Fruit fly (Drosophila melanogaster): Measurements from ENCODE around the gene Sgs4.
A peak's percentile ranks its signal among the peaks of the same experiment; 100 is the strongest.

Gene Sgs4

dm6 chrX:3294816-3295466 lies 45.1 kb downstream of the Sgs4 start (continued):
- TF ChIP-seq z (GFP tag; IDR thresholded peaks at IDR 0.05) (peak; percentile 68; the same call in 2 of the 3 replicates), Camta (GFP tag; optimal IDR thresholded peaks at IDR 0.05) (peak; percentile 98), CG17186 (GFP tag; optimal IDR thresholded peaks at IDR 0.05) (peak; percentile 89), wdn (GFP tag; IDR thresholded peaks at IDR 0.05) (peak; percentile 96), CG7963 (GFP tag; IDR thresholded peaks at IDR 0.05; ENCODE audit: partially characterized antibody) (no peak), slbo (GFP tag; IDR thresholded peaks at IDR 0.05) (peak; percentile 99), CG11504 (tag; optimal IDR thresholded peaks at IDR 0.05) (peak; percentile 96), ems (GFP tag; optimal IDR thresholded peaks at IDR 0.05) (peak; percentile 98), CG18011 (GFP tag; optimal IDR thresholded peaks at IDR 0.05) (peak; percentile 87), Bteb2 (GFP tag; optimal IDR thresholded peaks at IDR 0.05) (peak; percentile 97), CG10543 (GFP tag; optimal IDR thresholded peaks at IDR 0.05) (peak; percentile 83), trh (GFP tag; optimal IDR thresholded peaks at IDR 0.05) (peak; percentile 92), Dbx (GFP tag; IDR thresholded peaks at IDR 0.05) (peak; percentile 97), Max (GFP tag; optimal IDR thresholded peaks at IDR 0.05) (peak; percentile 96), CG2120 (GFP tag; optimal IDR thresholded peaks at IDR 0.05) (peak; percentile 99), CG31441 (GFP tag; IDR thresholded peaks at IDR 0.05) (peak; percentile 98), CG18262 (tag; optimal IDR thresholded peaks at IDR 0.05) (peak; percentile 94), en (GFP tag; optimal IDR thresholded peaks at IDR 0.05) (peak; percentile 94), CG4360 (GFP tag; IDR thresholded peaks at IDR 0.05) (peak; percentile 67), CG6254 (GFP tag; optimal IDR thresholded peaks at IDR 0.05) (peak; percentile 91), mirr (GFP tag; optimal IDR thresholded peaks at IDR 0.05) (peak; percentile 89), gem (tag; optimal IDR thresholded peaks at IDR 0.05) (peak; percentile 98), jumu (GFP tag; optimal IDR thresholded peaks at IDR 0.05) (peak; percentile 98), CG14965 (GFP tag; optimal IDR thresholded peaks at IDR 0.05; ENCODE audit: borderline replicate concordance) (peak; percentile 90), CG7786 (GFP tag; optimal IDR thresholded peaks at IDR 0.05) (peak; percentile 98), CG9817 (tag; optimal IDR thresholded peaks at IDR 0.05) (peak; percentile 96), CG6683 (GFP tag; optimal IDR thresholded peaks at IDR 0.05) (peak; percentile 92), Ada2b (GFP tag; IDR thresholded peaks at IDR 0.05) (peak; percentile 98), lbe (GFP tag; optimal IDR thresholded peaks at IDR 0.05) (peak; percentile 59), Trl (optimal IDR thresholded peaks at IDR 0.05) (no peak), Trl (GFP tag; optimal IDR thresholded peaks at IDR 0.05) (peak; percentile 98), CG18764 (GFP tag; optimal IDR thresholded peaks at IDR 0.05) (peak; percentile 95), CrebB (tag; optimal IDR thresholded peaks at IDR 0.05) (peak; percentile 95), al (GFP tag; IDR thresholded peaks at IDR 0.05) (peak; percentile 97), gfzf (GFP tag; optimal IDR thresholded peaks at IDR 0.05) (peak; percentile 28), Kr (GFP tag; optimal IDR thresholded peaks at IDR 0.05) (no peak), Fer3 (tag; optimal IDR thresholded peaks at IDR 0.05) (peak; percentile 97), Meics (GFP tag; optimal IDR thresholded peaks at IDR 0.05) (peak; percentile 98), CG34422 (GFP tag; IDR thresholded peaks at IDR 0.05) (peak; percentile 98), br (optimal IDR thresholded peaks at IDR 0.05) (no peak), ro (GFP tag; IDR thresholded peaks at IDR 0.05) (peak; percentile 86), klu (GFP tag; IDR thresholded peaks at IDR 0.05) (peak; percentile 96), CG3838 (GFP tag; optimal IDR thresholded peaks at IDR 0.05) (peak; percentile 90), sr (GFP tag; IDR thresholded peaks at IDR 0.05) (peak; percentile 91), CG15601 (tag; optimal IDR thresholded peaks at IDR 0.05) (peak; percentile 90), CG17829 (tag; optimal IDR thresholded peaks at IDR 0.05) (peak; percentile 94), Poxn (GFP tag; IDR thresholded peaks at IDR 0.05) (peak; percentile 94), Pdp1 (GFP tag; optimal IDR thresholded peaks at IDR 0.05) (peak; percentile 96 to 98), Nf-YC (tag; optimal IDR thresholded peaks at IDR 0.05) (peak; percentile 78), CG14014 (GFP tag; IDR thresholded peaks at IDR 0.05) (peak; percentile 97), Gsc (GFP tag; IDR thresholded peaks at IDR 0.05) (peak; percentile 91)

All from whole organism, embryonic.